Worm (Caenorhabditis elegans) whole organism, mixed stage, embryonic: Measurements from ENCODE around the gene T14B4.3.

ENCODE experiments used
- M03D4.4 ChIP-seq: sonication (generic microtip); optimal IDR thresholded peaks from 2 replicates; lab custom pipeline; 2017; ENCODE audit warnings: mild to moderate bottlenecking, missing genetic modification characterization, missing compliant biosample characterization
- bed-3 ChIP-seq: fragments of 200-800 bp; sonication (Bioruptor generic); optimal IDR thresholded peaks from 3 replicates; lab custom pipeline; 2018; ENCODE audit warnings: mild to moderate bottlenecking, missing genetic modification characterization, moderate library complexity, missing compliant biosample characterization
- blmp-1 ChIP-seq: fragments of 150-350 bp; optimal IDR thresholded peaks from 2 replicates; lab custom pipeline; 2014; ENCODE audit warnings: missing biosample characterization, missing genetic modification characterization
- ceh-39 ChIP-seq: fragments of 150-350 bp; optimal IDR thresholded peaks from 2 replicates; lab custom pipeline; 2014; ENCODE audit warnings: missing biosample characterization, missing genetic modification characterization
- ceh-43 ChIP-seq: fragments of 200-800 bp; sonication (Bioruptor generic); optimal IDR thresholded peaks from 2 replicates; lab custom pipeline; 2018; ENCODE audit warnings: mild to moderate bottlenecking, missing genetic modification characterization, moderate library complexity, missing compliant biosample characterization
- ceh-83 ChIP-seq: fragments of 200-800 bp; sonication (Bioruptor generic); optimal IDR thresholded peaks from 2 replicates; lab custom pipeline; 2018; ENCODE audit warnings: mild to moderate bottlenecking, missing genetic modification characterization, missing compliant biosample characterization
- ces-1 ChIP-seq: fragments of 150-350 bp; optimal IDR thresholded peaks from 2 replicates; lab custom pipeline; 2014; ENCODE audit warnings: missing biosample characterization, missing genetic modification reagents, missing genetic modification characterization
- cnd-1 ChIP-seq: fragments of 200-800 bp; sonication (Bioruptor generic); optimal IDR thresholded peaks from 2 replicates; lab custom pipeline; 2018; ENCODE audit warnings: mild to moderate bottlenecking, missing genetic modification characterization, missing compliant biosample characterization
- drap-1 ChIP-seq: fragments of 200-800 bp; sonication (Bioruptor generic); optimal IDR thresholded peaks from 3 replicates; lab custom pipeline; 2018; ENCODE audit warnings: mild to moderate bottlenecking, missing genetic modification characterization, missing compliant biosample characterization
- elt-1 ChIP-seq: sonication (generic microtip); optimal IDR thresholded peaks from 2 replicates; lab custom pipeline; 2017; ENCODE audit warnings: missing genetic modification characterization, mild to moderate bottlenecking, missing compliant biosample characterization, antibody characterized with exemption, moderate library complexity, borderline replicate concordance; ENCODE audit not compliant: insufficient read depth
- elt-3 ChIP-seq: fragments of 150-350 bp; optimal IDR thresholded peaks from 2 replicates; lab custom pipeline; 2014; ENCODE audit warnings: missing biosample characterization, missing genetic modification characterization
- ham-2 ChIP-seq: fragments of 200-800 bp; sonication (Bioruptor generic); optimal IDR thresholded peaks from 2 replicates; lab custom pipeline; 2018; ENCODE audit warnings: mild to moderate bottlenecking, missing genetic modification characterization, missing compliant biosample characterization
- hlh-1 ChIP-seq: fragments of 150-350 bp; optimal IDR thresholded peaks from 2 replicates; lab custom pipeline; 2014; ENCODE audit warnings: missing biosample characterization, missing genetic modification reagents, missing genetic modification characterization
- lin-13 ChIP-seq: fragments of 150-350 bp; optimal IDR thresholded peaks from 2 replicates; lab custom pipeline; 2014; ENCODE audit warnings: missing biosample characterization, missing genetic modification characterization
- lin-32 ChIP-seq: fragments of 200-800 bp; sonication (Bioruptor generic); optimal IDR thresholded peaks from 2 replicates; lab custom pipeline; 2018; ENCODE audit warnings: mild to moderate bottlenecking, missing genetic modification characterization, missing compliant biosample characterization
- lsy-2 ChIP-seq: fragments of 150-350 bp; optimal IDR thresholded peaks from 2 replicates; lab custom pipeline; 2014; ENCODE audit warnings: missing biosample characterization, missing genetic modification characterization
- mep-1 ChIP-seq: fragments of 150-350 bp; optimal IDR thresholded peaks from 2 replicates; lab custom pipeline; 2017; ENCODE audit warnings: missing biosample characterization, missing genetic modification reagents, missing genetic modification characterization, inconsistent platforms
- mls-2 ChIP-seq: sonication (generic microtip); optimal IDR thresholded peaks from 2 replicates; lab custom pipeline; 2016; ENCODE audit warnings: mild to moderate bottlenecking, missing genetic modification characterization, moderate library complexity, missing compliant biosample characterization
- nhr-2 ChIP-seq: fragments of 150-350 bp; optimal IDR thresholded peaks from 2 replicates; lab custom pipeline; 2014; ENCODE audit warnings: missing biosample characterization, missing genetic modification characterization
- nhr-237 ChIP-seq: fragments of 150-350 bp; optimal IDR thresholded peaks from 2 replicates; lab custom pipeline; 2014; ENCODE audit warnings: missing biosample characterization, missing genetic modification characterization
- nhr-28 ChIP-seq: fragments of 150-350 bp; optimal IDR thresholded peaks from 2 replicates; lab custom pipeline; 2014; ENCODE audit warnings: missing biosample characterization, missing genetic modification characterization
- nhr-76 ChIP-seq: sonication (generic microtip); optimal IDR thresholded peaks from 2 replicates; lab custom pipeline; 2017; ENCODE audit warnings: missing biosample characterization, missing genetic modification characterization
- pha-4 ChIP-seq: fragments of 150-350 bp; optimal IDR thresholded peaks from 2 replicates; lab custom pipeline; 2018; ENCODE audit warnings: missing biosample characterization, missing genetic modification reagents, missing genetic modification characterization
- snpc-4 ChIP-seq: fragments of 150-350 bp; optimal IDR thresholded peaks from 2 replicates; lab custom pipeline; 2014; ENCODE audit warnings: missing biosample characterization, missing genetic modification characterization
- sptf-1 ChIP-seq: sonication (generic microtip); optimal IDR thresholded peaks from 2 replicates; lab custom pipeline; 2017; ENCODE audit warnings: mild to moderate bottlenecking, missing genetic modification characterization, moderate library complexity, missing compliant biosample characterization
- unc-120 ChIP-seq: sonication (generic microtip); optimal IDR thresholded peaks from 2 replicates; lab custom pipeline; 2017; ENCODE audit warnings: missing genetic modification characterization, missing compliant biosample characterization; ENCODE audit not compliant: poor library complexity, severe bottlenecking
- unc-39 ChIP-seq: fragments of 150-350 bp; optimal IDR thresholded peaks from 2 replicates; lab custom pipeline; 2014; ENCODE audit warnings: missing biosample characterization, missing genetic modification characterization
- unc-62 ChIP-seq: fragments of 150-350 bp; optimal IDR thresholded peaks from 2 replicates; lab custom pipeline; 2014; ENCODE audit warnings: missing biosample characterization, missing genetic modification reagents, missing genetic modification characterization
- ztf-11 ChIP-seq: fragments of 150-350 bp; optimal IDR thresholded peaks from 2 replicates; lab custom pipeline; 2014; ENCODE audit warnings: missing biosample characterization, missing genetic modification characterization

The T14B4.3 gene

ce11 chrII:6741428-6741827 is 6.7 kb downstream of the T14B4.3 start, which contains the start of gene exos-8:
Gene exos-8 (plus strand): TSS chrII:6741691.
- peak; percentile 46 for TF ChIP-seq cnd-1 (tag; lab: Kevin White, UChicago)
- peak; percentile 67 for TF ChIP-seq lsy-2 (tag; lab: Kevin White, UChicago)
- TF ChIP-seq snpc-4 (tag; lab: Kevin White, UChicago), result no peak
- TF ChIP-seq ces-1 (GFP tag; lab: Kevin White, UChicago), result peak; percentile 76
- TF ChIP-seq unc-39 (tag; lab: Kevin White, UChicago), result no peak
- TF ChIP-seq lin-13 (tag; lab: Kevin White, UChicago), result peak; percentile 34
- TF ChIP-seq mls-2 (tag; lab: Kevin White, UChicago), result peak; percentile 50
- no peak for TF ChIP-seq ztf-11 (tag; lab: Kevin White, UChicago)
- no peak for TF ChIP-seq sptf-1 (tag; lab: Kevin White, UChicago)
- TF ChIP-seq nhr-237, result peak; percentile 49
- TF ChIP-seq ceh-39 (tag; lab: Kevin White, UChicago), result no peak
- peak; percentile 67 for TF ChIP-seq mep-1 (tag; lab: Kevin White, UChicago)
- peak; percentile 6 for TF ChIP-seq drap-1 (GFP tag; lab: Kevin White, UChicago)
- peak; percentile 28 for TF ChIP-seq M03D4.4 (tag; lab: Kevin White, UChicago)
- TF ChIP-seq lin-32, result peak; percentile 1
- no peak for TF ChIP-seq bed-3 (GFP tag; lab: Kevin White, UChicago)

- no peak for TF ChIP-seq ceh-83 (GFP tag; lab: Kevin White, UChicago)
Measured at ce11 chrII:6742614-6743013, 7.9 kb downstream of the T14B4.3 start, which contains the start of gene F41G3.6. Gene F41G3.6 (plus strand): TSS chrII:6742914.

ce11 chrII:6744648-6745047 is 9.9 kb downstream of the T14B4.3 start, which contains the start of gene ins-15:
Gene ins-15 (minus strand): TSS chrII:6744748.
- TF ChIP-seq M03D4.4 (tag; lab: Kevin White, UChicago), result no peak
- TF ChIP-seq ztf-11 (tag; lab: Kevin White, UChicago), result no peak
- no peak for TF ChIP-seq nhr-28 (tag; lab: Kevin White, UChicago)
- no peak for TF ChIP-seq mls-2 (tag; lab: Kevin White, UChicago)
- TF ChIP-seq blmp-1, result no peak
- no peak for TF ChIP-seq ceh-43
- no peak for TF ChIP-seq unc-62 (GFP tag; lab: Kevin White, UChicago)
- no peak for TF ChIP-seq pha-4 (tag; lab: Kevin White, UChicago)
- no peak for TF ChIP-seq ham-2 (GFP tag; lab: Kevin White, UChicago)
- TF ChIP-seq hlh-1 (tag; lab: Kevin White, UChicago), result no peak
- TF ChIP-seq unc-120 (tag; lab: Kevin White, UChicago), result no peak
- no peak for TF ChIP-seq bed-3 (GFP tag; lab: Kevin White, UChicago)
- TF ChIP-seq snpc-4 (tag; lab: Kevin White, UChicago), result no peak
- TF ChIP-seq cnd-1 (tag; lab: Kevin White, UChicago), result no peak

ce11 chrII:6745783-6746182 is 11.0 kb downstream of the T14B4.3 start, which contains the start of gene ins-14:
Gene ins-14 (minus strand): TSS chrII:6745814.
- TF ChIP-seq unc-39 (tag; lab: Kevin White, UChicago) (no peak), M03D4.4 (tag; lab: Kevin White, UChicago) (no peak), unc-120 (tag; lab: Kevin White, UChicago) (no peak), ceh-43 (no peak)

ce11 chrII:6746404-6746803 is 11.7 kb downstream of the T14B4.3 start, which contains the start of gene F41G3.5:
Gene F41G3.5 (plus strand): TSS chrII:6746704.
- no peak for TF ChIP-seq nhr-76
- no peak for TF ChIP-seq bed-3 (GFP tag; lab: Kevin White, UChicago)
- TF ChIP-seq elt-3 (tag; lab: Kevin White, UChicago), result no peak
- TF ChIP-seq ceh-43, result no peak
- TF ChIP-seq lin-13 (tag; lab: Kevin White, UChicago), result no peak
- TF ChIP-seq ztf-11 (tag; lab: Kevin White, UChicago), result no peak
- TF ChIP-seq nhr-2 (tag; lab: Kevin White, UChicago), result no peak
- TF ChIP-seq ceh-83 (GFP tag; lab: Kevin White, UChicago), result no peak
- TF ChIP-seq unc-120 (tag; lab: Kevin White, UChicago), result no peak
- TF ChIP-seq unc-39 (tag; lab: Kevin White, UChicago), result no peak
- no peak for TF ChIP-seq blmp-1
- no peak for TF ChIP-seq sptf-1 (tag; lab: Kevin White, UChicago)
- TF ChIP-seq ces-1 (GFP tag; lab: Kevin White, UChicago), result no peak
- TF ChIP-seq elt-1, result no peak
